Fruit fly (Drosophila melanogaster): ENCODE measurements around the gene CG14712.

The CG14712 gene

dm6 chr3R:11618879-11619278 lies 9.7 kb upstream of the CG14712 start (continued):
- TF ChIP-seq CG3847 (GFP tag; IDR thresholded peaks at IDR 0.05) = no peak
- no peak for TF ChIP-seq CG12659 (GFP tag; optimal IDR thresholded peaks at IDR 0.05)
- TF ChIP-seq Drgx (GFP tag; IDR thresholded peaks at IDR 0.05) = 0 out of 2 replicates have a peak, but pooled peaks have one; percentile 9
- no peak for TF ChIP-seq CG14050 (GFP tag; IDR thresholded peaks at IDR 0.05)
- peak; percentile 40 for TF ChIP-seq twi (tag; optimal IDR thresholded peaks at IDR 0.05)
- no peak for TF ChIP-seq Taf1 (GFP tag; IDR thresholded peaks at IDR 0.05)
- TF ChIP-seq CG10979 (tag; optimal IDR thresholded peaks at IDR 0.05) = no peak
- TF ChIP-seq bigmax (GFP tag; optimal IDR thresholded peaks at IDR 0.05) = no peak
- no peak for TF ChIP-seq Fer3 (tag; optimal IDR thresholded peaks at IDR 0.05)
- no peak for TF ChIP-seq trem (tag; optimal IDR thresholded peaks at IDR 0.05)
- no peak for TF ChIP-seq dati (GFP tag; IDR thresholded peaks at IDR 0.05)
- TF ChIP-seq tx (GFP tag; optimal IDR thresholded peaks at IDR 0.05) = no peak
- TF ChIP-seq sim (GFP tag; IDR thresholded peaks at IDR 0.05) = no peak
- no peak for TF ChIP-seq Dfd (GFP tag; optimal IDR thresholded peaks at IDR 0.05)
- TF ChIP-seq onecut (GFP tag; IDR thresholded peaks at IDR 0.05) = no peak
- TF ChIP-seq CG7372 (GFP tag; IDR thresholded peaks at IDR 0.05) = no peak
- peak; percentile 97 for TF ChIP-seq CG15073 (GFP tag; optimal IDR thresholded peaks at IDR 0.05)
- TF ChIP-seq CG2678 (tag; optimal IDR thresholded peaks at IDR 0.05) = no peak
- TF ChIP-seq abd-A (tag; optimal IDR thresholded peaks at IDR 0.05) = no peak
- no peak for TF ChIP-seq Atf3 (GFP tag; optimal IDR thresholded peaks at IDR 0.05)
- TF ChIP-seq Xbp1 (GFP tag; optimal IDR thresholded peaks at IDR 0.05) = no peak
- peak; percentile 1 for TF ChIP-seq CG8388 (GFP tag; optimal IDR thresholded peaks at IDR 0.05)
- no peak for TF ChIP-seq dm (GFP tag; optimal IDR thresholded peaks at IDR 0.05)
- TF ChIP-seq CG31388 (GFP tag; optimal IDR thresholded peaks at IDR 0.05) = no peak
- no peak for TF ChIP-seq Sry-β (GFP tag; optimal IDR thresholded peaks at IDR 0.05)
- no peak for TF ChIP-seq Side (GFP tag; optimal IDR thresholded peaks at IDR 0.05)
- no peak for TF ChIP-seq cas (GFP tag; IDR thresholded peaks at IDR 0.05)
- TF ChIP-seq nom (GFP tag; optimal IDR thresholded peaks at IDR 0.05) = no peak
- no peak for TF ChIP-seq CG1602 (GFP tag; optimal IDR thresholded peaks at IDR 0.05)
- TF ChIP-seq toy (GFP tag; IDR thresholded peaks at IDR 0.05) = no peak
- TF ChIP-seq CG11696 (GFP tag; IDR thresholded peaks at IDR 0.05) = no peak
- TF ChIP-seq cato (GFP tag; optimal IDR thresholded peaks at IDR 0.05; ENCODE audit: borderline replicate concordance) = no peak
- no peak for TF ChIP-seq scrt (GFP tag; optimal IDR thresholded peaks at IDR 0.05)
- TF ChIP-seq ci (GFP tag; IDR thresholded peaks at IDR 0.05) = no peak
- TF ChIP-seq ab (GFP tag; optimal IDR thresholded peaks at IDR 0.05) = no peak
- no peak for TF ChIP-seq salm (tag; optimal IDR thresholded peaks at IDR 0.05)
- TF ChIP-seq CG17829 (tag; optimal IDR thresholded peaks at IDR 0.05) = no peak
- no peak for TF ChIP-seq CG6254 (GFP tag; optimal IDR thresholded peaks at IDR 0.05)
- 0 out of 3 replicates have a peak, but pooled peaks have one; percentile 46 for TF ChIP-seq CG2199 (GFP tag; IDR thresholded peaks at IDR 0.05)
- no peak for TF ChIP-seq vfl (GFP tag; optimal IDR thresholded peaks at IDR 0.05)
- no peak for TF ChIP-seq CG17361 (GFP tag; IDR thresholded peaks at IDR 0.05)
- TF ChIP-seq CG32772 (GFP tag; IDR thresholded peaks at IDR 0.05) = no peak
- no peak for TF ChIP-seq slbo (GFP tag; IDR thresholded peaks at IDR 0.05)
- no peak for TF ChIP-seq Lim3 (GFP tag; IDR thresholded peaks at IDR 0.05)
- TF ChIP-seq tap (tag; optimal IDR thresholded peaks at IDR 0.05) = no peak
- TF ChIP-seq CG3281 (GFP tag; optimal IDR thresholded peaks at IDR 0.05) = no peak
- TF ChIP-seq HmgZ (tag; optimal IDR thresholded peaks at IDR 0.05) = no peak
- TF ChIP-seq ERR (GFP tag; optimal IDR thresholded peaks at IDR 0.05) = no peak
- peak; percentile 72 for TF ChIP-seq crol (GFP tag; IDR thresholded peaks at IDR 0.05)
- peak; percentile 55; the same call in 1 of the 2 replicates for TF ChIP-seq chm (GFP tag; IDR thresholded peaks at IDR 0.05)
- TF ChIP-seq CG9932 (GFP tag; IDR thresholded peaks at IDR 0.05) = no peak
- no peak for TF ChIP-seq CG6854 (GFP tag; optimal IDR thresholded peaks at IDR 0.05)
- no peak for TF ChIP-seq Opbp (GFP tag; IDR thresholded peaks at IDR 0.05; ENCODE audit: partially characterized antibody)

All from whole organism, embryonic.